Fruit fly (Drosophila melanogaster) whole organism, embryonic: ENCODE measurements around the gene CG12546.

Source experiments
- CG10979 ChIP-seq: fragments of 200-800 bp; sonication (Bioruptor generic); optimal IDR thresholded peaks from 2 replicates; lab custom pipeline; 2018; ENCODE audit warnings: missing biosample characterization, mild to moderate bottlenecking, missing genetic modification characterization, moderate library complexity
- CG17186 ChIP-seq: fragments of 200-800 bp; sonication (Bioruptor generic); optimal IDR thresholded peaks from 3 replicates; lab custom pipeline; 2017; ENCODE audit warnings: missing biosample characterization, missing genetic modification reagents, missing genetic modification characterization
- CG17359 ChIP-seq: fragments of 200-800 bp; sonication (Bioruptor generic); optimal IDR thresholded peaks from 3 replicates; lab custom pipeline; 2018; ENCODE audit warnings: missing biosample characterization, mild to moderate bottlenecking, missing genetic modification characterization, moderate library complexity
- CG33213 ChIP-seq: fragments of 200-800 bp; sonication (Bioruptor generic); optimal IDR thresholded peaks from 3 replicates; lab custom pipeline; 2016; ENCODE audit warnings: missing biosample characterization, missing genetic modification characterization
- CG3407 ChIP-seq: fragments of 200-800 bp; sonication (Bioruptor generic); optimal IDR thresholded peaks from 2 replicates; lab custom pipeline; 2018; ENCODE audit warnings: missing biosample characterization, mild to moderate bottlenecking, missing genetic modification characterization
- NFAT ChIP-seq: fragments of 200-800 bp; sonication (Bioruptor generic); IDR thresholded peaks from 2 replicates; pipeline ENCODE4 v1.3.6; 2022; ENCODE audit warnings: missing biosample characterization, missing genetic modification characterization
- bowl ChIP-seq: fragments of 200-800 bp; sonication (Bioruptor generic); IDR thresholded peaks from 2 replicates; pipeline ENCODE4 v1.3.6; 2022; ENCODE audit warnings: missing biosample characterization, missing genetic modification characterization
- inv ChIP-seq: fragments of 200-800 bp; sonication (Bioruptor generic); IDR thresholded peaks from 2 replicates; pipeline ENCODE4 v1.3.6; 2022; ENCODE audit warnings: missing biosample characterization, missing genetic modification characterization; ENCODE audit not compliant: partially characterized antibody
- mld ChIP-seq: fragments of 200-800 bp; sonication (Bioruptor generic); IDR thresholded peaks from 3 replicates; pipeline ENCODE4 v1.3.6; 2022; ENCODE audit warnings: missing biosample characterization, missing genetic modification characterization; ENCODE audit not compliant: partially characterized antibody
- pum ChIP-seq: fragments of 200-800 bp; sonication (Bioruptor generic); optimal IDR thresholded peaks from 2 replicates; lab custom pipeline; 2016; ENCODE audit warnings: missing biosample characterization, missing genetic modification characterization
- wdn ChIP-seq: fragments of 200-800 bp; sonication (Bioruptor generic); IDR thresholded peaks from 2 replicates; pipeline ENCODE4 v1.3.6; 2022; ENCODE audit warnings: missing biosample characterization, missing genetic modification characterization
- yki ChIP-seq: fragments of >200 bp; optimal IDR thresholded peaks from 3 replicates; lab custom pipeline; 2018

- TF ChIP-seq CG17359 (tag; lab: Kevin White, UChicago) (peak; percentile 60), inv (GFP tag; lab: Robert Waterston, UW) (peak; percentile 47), wdn (GFP tag; lab: Robert Waterston, UW) (0 out of 2 replicates have a peak, but pooled peaks have one; percentile 36), CG33213 (GFP tag; lab: Kevin White, UChicago) (peak; percentile 47), NFAT (GFP tag; lab: Robert Waterston, UW) (peak; percentile 72), bowl (no peak), CG17186 (GFP tag; lab: Kevin White, UChicago) (peak; percentile 100), mld (GFP tag; lab: Robert Waterston, UW) (no peak), CG3407 (GFP tag; lab: Kevin White, UChicago) (peak; percentile 45), yki (no peak), pum (GFP tag; lab: Kevin White, UChicago) (peak; percentile 70), CG10979 (tag; lab: Kevin White, UChicago) (peak; percentile 62)
These were observed 23.6 kb upstream of the CG12546 start, which contains the start of the genes ArfGAP3 and CG32452 for dm6 chr3L:22717137-22717767.
